Worm (Caenorhabditis elegans) whole organism, L2 larva: ENCODE measurements around the gene F17A2.16.

Source experiments
- ama-1 ChIP-seq: fragments of 150-350 bp; optimal IDR thresholded peaks from 2 replicates; lab custom pipeline; 2018; ENCODE audit warnings: inconsistent platforms
- dmd-4 ChIP-seq: sonication (generic microtip); optimal IDR thresholded peaks from 2 replicates; lab custom pipeline; 2017; ENCODE audit warnings: missing biosample characterization, missing genetic modification characterization
- egl-27 ChIP-seq: sonication (generic microtip); optimal IDR thresholded peaks from 3 replicates; lab custom pipeline; 2017; ENCODE audit warnings: missing biosample characterization, missing genetic modification reagents, missing genetic modification characterization
- elt-1 ChIP-seq: fragments of 150-350 bp; optimal IDR thresholded peaks from 2 replicates; lab custom pipeline; 2014; ENCODE audit warnings: missing biosample characterization, missing genetic modification characterization
- elt-3 ChIP-seq: sonication (generic microtip); optimal IDR thresholded peaks from 2 replicates; lab custom pipeline; 2017; ENCODE audit warnings: missing biosample characterization, missing genetic modification characterization
- fos-1 ChIP-seq: fragments of 150-350 bp; optimal IDR thresholded peaks from 2 replicates; lab custom pipeline; 2014; ENCODE audit warnings: missing biosample characterization, missing genetic modification characterization
- lin-39 ChIP-seq: fragments of 150-350 bp; optimal IDR thresholded peaks from 2 replicates; lab custom pipeline; 2014; ENCODE audit warnings: missing biosample characterization, missing genetic modification reagents, missing genetic modification characterization
- mdl-1 ChIP-seq, 2 experiments: fragments of 150-350 bp in 1 of 2; sonication (generic microtip) in 1 of 2; optimal IDR thresholded peaks; 2 replicates each; lab custom pipeline; 2017; ENCODE audit warnings: missing biosample characterization in 2 of 2, missing genetic modification characterization in 2 of 2
- nhr-25 ChIP-seq: fragments of 150-350 bp; sonication (generic microtip); optimal IDR thresholded peaks from 3 replicates; lab custom pipeline; 2014; ENCODE audit warnings: missing biosample characterization, missing genetic modification characterization
- skn-1 ChIP-seq: sonication (generic microtip); optimal IDR thresholded peaks from 2 replicates; lab custom pipeline; 2017; ENCODE audit warnings: missing biosample characterization, missing genetic modification characterization
- snpc-4 ChIP-seq: fragments of 150-350 bp; optimal IDR thresholded peaks from 2 replicates; lab custom pipeline; 2014; ENCODE audit warnings: missing biosample characterization, missing genetic modification characterization
- unc-39 ChIP-seq: fragments of 150-350 bp; optimal IDR thresholded peaks from 2 replicates; lab custom pipeline; 2014; ENCODE audit warnings: missing biosample characterization, missing genetic modification characterization
- unc-62 ChIP-seq: fragments of 150-350 bp; optimal IDR thresholded peaks from 2 replicates; lab custom pipeline; 2014; ENCODE audit warnings: missing biosample characterization, missing genetic modification reagents, missing genetic modification characterization
- ztf-4 ChIP-seq: fragments of 150-350 bp; optimal IDR thresholded peaks from 2 replicates; lab custom pipeline; 2014; ENCODE audit warnings: missing biosample characterization, missing genetic modification characterization

DNA sequence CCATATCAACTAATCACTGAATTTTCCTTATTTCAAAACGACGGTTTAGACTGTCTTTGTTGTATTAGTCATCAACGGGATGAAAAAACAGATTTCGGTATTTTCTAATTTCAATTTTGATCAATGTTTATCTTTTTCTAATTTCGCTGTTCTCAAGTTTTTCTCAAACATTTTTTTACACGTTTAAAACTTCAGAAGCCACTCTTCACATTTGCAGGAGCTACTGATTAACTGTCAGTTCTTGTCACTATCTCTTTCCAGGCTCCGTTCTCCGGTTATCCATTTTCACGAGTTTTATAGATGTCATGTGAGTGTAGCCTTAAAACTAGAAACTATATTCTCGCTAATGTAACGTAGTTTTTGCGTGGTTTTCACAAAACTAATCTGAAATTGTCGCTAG is 17.7 kb upstream of the F17A2.16 start, which contains the start of gene C04B4.4:
- TF ChIP-seq elt-3 (tag; lab: Kevin White, UChicago) (no peak), unc-62 (GFP tag; lab: Kevin White, UChicago) (no peak), skn-1 (tag; lab: Kevin White, UChicago) (no peak), elt-1 (tag; lab: Kevin White, UChicago) (no peak), ztf-4 (tag; lab: Kevin White, UChicago) (no peak), snpc-4 (tag; lab: Kevin White, UChicago) (no peak), mdl-1 (tag; optimal IDR thresholded peaks at IDR 0.05; lab: Kevin White, UChicago) (no peak), egl-27 (no peak), ama-1 (lab: Kevin White, UChicago) (no peak), lin-39 (no peak), nhr-25 (no peak), fos-1 (tag; lab: Kevin White, UChicago) (no peak), dmd-4 (no peak), unc-39 (tag; lab: Kevin White, UChicago) (no peak)
